Fruit fly (Drosophila melanogaster) whole organism, embryonic: ENCODE data around the gene CG4730.

Experiments used
- CG10147 ChIP-seq: fragments of 200-800 bp; sonication (Bioruptor generic); optimal IDR thresholded peaks from 2 replicates; lab custom pipeline; 2019; ENCODE audit warnings: missing biosample characterization, mild to moderate bottlenecking, missing genetic modification characterization, moderate library complexity
- CG11504 ChIP-seq: fragments of 200-800 bp; sonication (Bioruptor generic); optimal IDR thresholded peaks from 3 replicates; lab custom pipeline; 2019; ENCODE audit warnings: missing biosample characterization, mild to moderate bottlenecking, missing genetic modification characterization, moderate library complexity
- CG12219 ChIP-seq: fragments of 200-800 bp; sonication (Bioruptor generic); optimal IDR thresholded peaks from 3 replicates; lab custom pipeline; 2018; ENCODE audit warnings: missing biosample characterization, mild to moderate bottlenecking, missing genetic modification characterization
- CG14667 ChIP-seq: fragments of 200-800 bp; sonication (Bioruptor generic); IDR thresholded peaks from 2 replicates; pipeline ENCODE4 v1.3.6; 2022; ENCODE audit warnings: missing biosample characterization, missing genetic modification characterization
- CG16815 ChIP-seq: fragments of 200-800 bp; sonication (Bioruptor generic); optimal IDR thresholded peaks from 3 replicates; lab custom pipeline; 2017; ENCODE audit warnings: missing biosample characterization, mild to moderate bottlenecking, missing genetic modification characterization
- CG18011 ChIP-seq: fragments of 200-800 bp; sonication (Bioruptor generic); optimal IDR thresholded peaks from 2 replicates; lab custom pipeline; 2017; ENCODE audit warnings: missing biosample characterization, missing genetic modification characterization, mild to moderate bottlenecking, moderate library complexity, missing genotype
- CG1832 ChIP-seq: fragments of 200-800 bp; sonication (Bioruptor generic); optimal IDR thresholded peaks from 2 replicates; lab custom pipeline; 2017; ENCODE audit warnings: missing biosample characterization, mild to moderate bottlenecking, missing genetic modification characterization, inconsistent platforms
- CG2120 ChIP-seq: fragments of 200-800 bp; sonication (Bioruptor generic); optimal IDR thresholded peaks from 3 replicates; lab custom pipeline; 2016; ENCODE audit warnings: missing biosample characterization, missing genetic modification characterization
- CG30431 ChIP-seq: fragments of 200-800 bp; sonication (Bioruptor generic); optimal IDR thresholded peaks from 2 replicates; lab custom pipeline; 2017; ENCODE audit warnings: missing biosample characterization, missing genetic modification characterization
- CG32767 ChIP-seq: fragments of 200-800 bp; sonication (Bioruptor generic); IDR thresholded peaks from 2 replicates; pipeline ENCODE4 v1.3.6; 2022; ENCODE audit warnings: missing biosample characterization, missing genetic modification characterization
- CG3281 ChIP-seq: fragments of 200-800 bp; sonication (Bioruptor generic); optimal IDR thresholded peaks from 3 replicates; lab custom pipeline; 2017; ENCODE audit warnings: missing biosample characterization, mild to moderate bottlenecking, missing genetic modification characterization
- CG5245 ChIP-seq: fragments of 200-800 bp; sonication (Bioruptor generic); optimal IDR thresholded peaks from 3 replicates; lab custom pipeline; 2016; ENCODE audit warnings: missing biosample characterization, missing genetic modification characterization
- CG6175 ChIP-seq: fragments of 200-800 bp; sonication (Bioruptor generic); IDR thresholded peaks from 3 replicates; pipeline ENCODE4 v1.3.6; 2022; ENCODE audit warnings: missing biosample characterization, missing genetic modification characterization
- CG7928 ChIP-seq: fragments of 200-800 bp; sonication (Bioruptor generic); optimal IDR thresholded peaks from 2 replicates; lab custom pipeline; 2017; ENCODE audit warnings: missing biosample characterization, mild to moderate bottlenecking, missing genetic modification characterization
- CG8359 ChIP-seq: fragments of 200-800 bp; sonication (Bioruptor generic); optimal IDR thresholded peaks from 2 replicates; lab custom pipeline; 2017; ENCODE audit warnings: missing biosample characterization, mild to moderate bottlenecking, missing genetic modification characterization, borderline replicate concordance
- CG9797 ChIP-seq: fragments of 200-800 bp; sonication (Bioruptor generic); optimal IDR thresholded peaks from 3 replicates; lab custom pipeline; 2018; ENCODE audit warnings: missing biosample characterization, mild to moderate bottlenecking, missing genetic modification characterization
- Chrac-16 ChIP-seq: fragments of 200-800 bp; sonication (Bioruptor generic); optimal IDR thresholded peaks from 3 replicates; lab custom pipeline; 2016; ENCODE audit warnings: missing biosample characterization, missing genetic modification characterization
- CrebB ChIP-seq: fragments of 200-800 bp; sonication (Bioruptor generic); optimal IDR thresholded peaks from 3 replicates; lab custom pipeline; 2018; ENCODE audit warnings: missing biosample characterization, mild to moderate bottlenecking, missing genetic modification characterization
- Dp ChIP-seq: fragments of 200-800 bp; sonication (Bioruptor generic); optimal IDR thresholded peaks from 2 replicates; lab custom pipeline; 2018; ENCODE audit warnings: missing biosample characterization, mild to moderate bottlenecking, missing genetic modification characterization, moderate library complexity
- E2f1 ChIP-seq: fragments of 200-800 bp; sonication (Bioruptor generic); IDR thresholded peaks from 2 replicates; pipeline ENCODE4 v1.3.6; 2022; ENCODE audit warnings: missing biosample characterization, missing genetic modification characterization
- MTF-1 ChIP-seq: fragments of 200-800 bp; sonication (Bioruptor generic); optimal IDR thresholded peaks from 2 replicates; lab custom pipeline; 2018; ENCODE audit warnings: missing biosample characterization, mild to moderate bottlenecking, missing genetic modification characterization, borderline replicate concordance
- NC2α ChIP-seq: fragments of 200-800 bp; sonication (Bioruptor generic); optimal IDR thresholded peaks from 2 replicates; lab custom pipeline; 2016; ENCODE audit warnings: missing biosample characterization, missing genetic modification characterization
- NK7.1 ChIP-seq: fragments of 200-800 bp; sonication (Bioruptor generic); optimal IDR thresholded peaks from 3 replicates; lab custom pipeline; 2016; ENCODE audit warnings: missing biosample characterization, missing genetic modification characterization
- Neu2 ChIP-seq: fragments of 200-800 bp; sonication (Bioruptor generic); optimal IDR thresholded peaks from 3 replicates; lab custom pipeline; 2016; ENCODE audit warnings: missing biosample characterization, missing genetic modification characterization, borderline replicate concordance
- Nf-YC ChIP-seq: fragments of 200-800 bp; optimal IDR thresholded peaks from 3 replicates; lab custom pipeline; 2019; ENCODE audit warnings: missing biosample characterization, mild to moderate bottlenecking, missing genetic modification characterization, moderate library complexity
- Usf ChIP-seq: fragments of 200-800 bp; sonication (Bioruptor generic); optimal IDR thresholded peaks from 2 replicates; lab custom pipeline; 2017; ENCODE audit warnings: missing genotype, missing biosample characterization, missing genetic modification characterization
- YL-1 ChIP-seq: fragments of 200-800 bp; sonication (Bioruptor generic); optimal IDR thresholded peaks from 3 replicates; lab custom pipeline; 2017; ENCODE audit warnings: missing biosample characterization, mild to moderate bottlenecking, missing genetic modification characterization
- ac ChIP-seq: fragments of 200-800 bp; sonication (Bioruptor generic); optimal IDR thresholded peaks from 3 replicates; lab custom pipeline; 2017; ENCODE audit warnings: missing biosample characterization, mild to moderate bottlenecking, missing genetic modification characterization
- chif ChIP-seq, 2 experiments: fragments of 200-800 bp; sonication (Bioruptor generic); optimal IDR thresholded peaks; 3 replicates each; lab custom pipeline; 2016; ENCODE audit warnings: missing biosample characterization in 2 of 2, missing genetic modification characterization in 2 of 2
- chinmo ChIP-seq: fragments of 200-800 bp; sonication (Bioruptor generic); IDR thresholded peaks from 4 replicates; pipeline ENCODE4 v1.3.6; 2022; ENCODE audit warnings: missing biosample characterization, missing genetic modification characterization; ENCODE audit not compliant: partially characterized antibody
- chm ChIP-seq: fragments of 200-800 bp; sonication (Bioruptor generic); IDR thresholded peaks from 2 replicates; pipeline ENCODE4 v1.3.6; 2022; ENCODE audit warnings: missing biosample characterization, missing genetic modification characterization
- corto ChIP-seq: fragments of 200-800 bp; sonication (Bioruptor generic); optimal IDR thresholded peaks from 2 replicates; lab custom pipeline; 2016; ENCODE audit warnings: missing biosample characterization, mild to moderate bottlenecking, missing genetic modification characterization, moderate library complexity
- crc ChIP-seq: fragments of 200-800 bp; sonication (Bioruptor generic); optimal IDR thresholded peaks from 2 replicates; lab custom pipeline; 2016; ENCODE audit warnings: missing biosample characterization, missing genetic modification characterization
- dmrt11E ChIP-seq: fragments of 200-800 bp; sonication (Bioruptor generic); optimal IDR thresholded peaks from 3 replicates; lab custom pipeline; 2018; ENCODE audit warnings: missing biosample characterization, mild to moderate bottlenecking, missing genetic modification characterization, moderate library complexity
- emc ChIP-seq: fragments of 200-800 bp; sonication (Bioruptor generic); optimal IDR thresholded peaks from 2 replicates; lab custom pipeline; 2016; ENCODE audit warnings: missing biosample characterization, missing genetic modification characterization
- ftz-f1 ChIP-seq: fragments of 200-800 bp; sonication (Bioruptor generic); optimal IDR thresholded peaks from 2 replicates; lab custom pipeline; 2016; ENCODE audit warnings: missing biosample characterization, missing genetic modification characterization
- grau ChIP-seq: fragments of 200-800 bp; optimal IDR thresholded peaks from 3 replicates; lab custom pipeline; 2019; ENCODE audit warnings: missing biosample characterization, mild to moderate bottlenecking, missing genetic modification characterization, moderate library complexity
- gsb-n ChIP-seq: fragments of 200-800 bp; sonication (Bioruptor generic); optimal IDR thresholded peaks from 3 replicates; lab custom pipeline; 2018; ENCODE audit warnings: missing biosample characterization, mild to moderate bottlenecking, missing genetic modification characterization
- her ChIP-seq: fragments of 200-800 bp; sonication (Bioruptor generic); optimal IDR thresholded peaks from 2 replicates; lab custom pipeline; 2016; ENCODE audit warnings: missing biosample characterization, missing genetic modification characterization
- hth ChIP-seq: fragments of >200 bp; optimal IDR thresholded peaks from 2 replicates; lab custom pipeline; 2017; ENCODE audit warnings: inconsistent platforms
- lbe ChIP-seq: fragments of 200-800 bp; sonication (Bioruptor generic); optimal IDR thresholded peaks from 2 replicates; lab custom pipeline; 2016; ENCODE audit warnings: missing biosample characterization, mild to moderate bottlenecking, missing genetic modification characterization
- nom ChIP-seq: fragments of 200-800 bp; sonication (Bioruptor generic); optimal IDR thresholded peaks from 2 replicates; lab custom pipeline; 2017; ENCODE audit warnings: missing biosample characterization, missing genetic modification characterization, mild to moderate bottlenecking, moderate library complexity, missing genetic modification reagents
- org-1 ChIP-seq: fragments of 200-800 bp; sonication (Bioruptor generic); optimal IDR thresholded peaks from 2 replicates; lab custom pipeline; 2017; ENCODE audit warnings: missing biosample characterization, missing genetic modification characterization
- pita ChIP-seq: fragments of 200-800 bp; sonication (Bioruptor generic); optimal IDR thresholded peaks from 2 replicates; lab custom pipeline; 2017; ENCODE audit warnings: missing biosample characterization, mild to moderate bottlenecking, missing genetic modification characterization
- sim ChIP-seq: fragments of 200-800 bp; sonication (Bioruptor generic); IDR thresholded peaks from 2 replicates; pipeline ENCODE4 v1.3.6; 2022; ENCODE audit warnings: missing biosample characterization, missing genetic modification characterization
- slbo ChIP-seq: fragments of 200-800 bp; sonication (Bioruptor generic); IDR thresholded peaks from 2 replicates; pipeline ENCODE4 v1.3.6; 2022; ENCODE audit warnings: missing biosample characterization, missing genetic modification characterization
- sna ChIP-seq: fragments of 200-800 bp; sonication (Bioruptor generic); IDR thresholded peaks from 2 replicates; pipeline ENCODE4 v1.3.6; 2022; ENCODE audit warnings: missing biosample characterization, missing genetic modification characterization; ENCODE audit not compliant: partially characterized antibody
- tx ChIP-seq: fragments of 200-800 bp; sonication (Bioruptor generic); optimal IDR thresholded peaks from 2 replicates; lab custom pipeline; 2016; ENCODE audit warnings: missing biosample characterization, missing genetic modification characterization
- zfh2 ChIP-seq: fragments of 200-800 bp; sonication (Bioruptor generic); optimal IDR thresholded peaks from 2 replicates; lab custom pipeline; 2016; ENCODE audit warnings: missing biosample characterization, missing genetic modification characterization

CG4730 gene

dm6 chr3R:25646882-25647518 lies 31.5 kb downstream of the CG4730 start (continued):
- TF ChIP-seq CG10147 (GFP tag; lab: Kevin White, UChicago) (peak; percentile 90), CG1832 (GFP tag; lab: Kevin White, UChicago) (peak; percentile 80), NC2α (GFP tag; lab: Kevin White, UChicago) (peak; percentile 87), Chrac-16 (GFP tag; lab: Kevin White, UChicago) (peak; percentile 96), emc (GFP tag; lab: Kevin White, UChicago) (peak; percentile 89), corto (GFP tag; lab: Kevin White, UChicago) (no peak), dmrt11E (tag; lab: Kevin White, UChicago) (peak; percentile 89), sna (GFP tag; lab: Robert Waterston, UW) (peak; percentile 96), slbo (GFP tag; lab: Robert Waterston, UW) (peak; percentile 96), zfh2 (GFP tag; lab: Kevin White, UChicago) (peak; percentile 98), CG30431 (GFP tag; lab: Kevin White, UChicago) (peak; percentile 89), CG16815 (GFP tag; lab: Kevin White, UChicago) (peak; percentile 93), CG5245 (GFP tag; lab: Kevin White, UChicago) (peak; percentile 81), nom (GFP tag; lab: Kevin White, UChicago) (peak; percentile 27), org-1 (GFP tag; lab: Kevin White, UChicago) (peak; percentile 90), Usf (GFP tag; lab: Kevin White, UChicago) (peak; percentile 89), ac (GFP tag; lab: Kevin White, UChicago) (no peak), MTF-1 (GFP tag; lab: Kevin White, UChicago) (peak; percentile 73), CG8359 (GFP tag; lab: Kevin White, UChicago) (peak; percentile 31), CG14667 (GFP tag; lab: Robert Waterston, UW) (peak; percentile 91), CG2120 (GFP tag; lab: Kevin White, UChicago) (peak; percentile 97), sim (GFP tag; lab: Robert Waterston, UW) (peak; percentile 65; the same call in 1 of the 2 replicates), crc (GFP tag; lab: Kevin White, UChicago) (peak; percentile 87), E2f1 (GFP tag; lab: Robert Waterston, UW) (peak; percentile 85), chif (GFP tag; optimal IDR thresholded peaks at IDR 0.05; lab: Kevin White, UChicago) (peak; percentile 94 to 96), CG9797 (GFP tag; lab: Kevin White, UChicago) (peak; percentile 76), Nf-YC (tag; lab: Kevin White, UChicago) (peak; percentile 86), ftz-f1 (GFP tag; lab: Kevin White, UChicago) (peak; percentile 81), CG7928 (GFP tag; lab: Kevin White, UChicago) (peak; percentile 68), chinmo (peak; percentile 70; the same call in 1 of the 4 replicates), lbe (GFP tag; lab: Kevin White, UChicago) (peak; percentile 66), CG32767 (GFP tag; lab: Robert Waterston, UW) (peak; percentile 83), tx (GFP tag; lab: Kevin White, UChicago) (peak; percentile 96), chm (GFP tag; lab: Robert Waterston, UW) (peak; percentile 78), grau (tag; lab: Kevin White, UChicago) (peak; percentile 90), YL-1 (GFP tag; lab: Kevin White, UChicago) (peak; percentile 51), Dp (GFP tag; lab: Kevin White, UChicago) (peak; percentile 92), CG12219 (peak; percentile 84), NK7.1 (GFP tag; lab: Kevin White, UChicago) (peak; percentile 93), CrebB (peak; percentile 91), pita (GFP tag; lab: Kevin White, UChicago) (no peak), CG11504 (tag; lab: Kevin White, UChicago) (peak; percentile 92), CG6175 (GFP tag; lab: Robert Waterston, UW) (peak; percentile 83), CG18011 (GFP tag; lab: Kevin White, UChicago) (peak; percentile 86), hth (lab: Kevin White, UChicago) (no peak), her (GFP tag; lab: Kevin White, UChicago) (peak; percentile 95), CG3281 (GFP tag; lab: Kevin White, UChicago) (peak; percentile 91), gsb-n (tag; lab: Kevin White, UChicago) (peak; percentile 86), Neu2 (GFP tag; lab: Kevin White, UChicago) (peak; percentile 81)
